Fruit fly (Drosophila melanogaster): ENCODE data around the gene CG31111.
A peak's percentile ranks its signal among the peaks of the same experiment; 100 is the strongest.

Gene CG31111

dm6 chr3R:25027281-25028219 lies 28.4 kb downstream of the CG31111 start (continued):
- TF ChIP-seq Atf-2 (GFP tag; optimal IDR thresholded peaks at IDR 0.05) = no peak
- TF ChIP-seq CG4360 (GFP tag; IDR thresholded peaks at IDR 0.05) = no peak
- TF ChIP-seq ase (GFP tag; IDR thresholded peaks at IDR 0.05) = no peak
- no peak for TF ChIP-seq CG9932 (GFP tag; IDR thresholded peaks at IDR 0.05)
- no peak for TF ChIP-seq Fer2 (tag; optimal IDR thresholded peaks at IDR 0.05)
- no peak for TF ChIP-seq tio (GFP tag; optimal IDR thresholded peaks at IDR 0.05)
- TF ChIP-seq CG18262 (tag; optimal IDR thresholded peaks at IDR 0.05) = no peak
- no peak for TF ChIP-seq jigr1 (GFP tag; IDR thresholded peaks at IDR 0.05)
- TF ChIP-seq NC2β (GFP tag; optimal IDR thresholded peaks at IDR 0.05) = no peak
- peak; percentile 52; the same call in 2 of the 3 replicates for TF ChIP-seq dysf (GFP tag; IDR thresholded peaks at IDR 0.05)
- no peak for TF ChIP-seq CG31388 (GFP tag; optimal IDR thresholded peaks at IDR 0.05)
- no peak for TF ChIP-seq cad (GFP tag; optimal IDR thresholded peaks at IDR 0.05)
- TF ChIP-seq CG14014 (GFP tag; IDR thresholded peaks at IDR 0.05) = no peak; the same call in 1 of the 2 replicates
- TF ChIP-seq CG17359 (tag; optimal IDR thresholded peaks at IDR 0.05) = no peak
- TF ChIP-seq CG14710 (tag; optimal IDR thresholded peaks at IDR 0.05) = no peak
- peak in 1 of 2 experiments; percentile 8 for TF ChIP-seq Pdp1 (GFP tag; optimal IDR thresholded peaks at IDR 0.05)
- TF ChIP-seq CG10979 (tag; optimal IDR thresholded peaks at IDR 0.05) = no peak
- no peak for TF ChIP-seq pita (GFP tag; optimal IDR thresholded peaks at IDR 0.05)
- no peak for TF ChIP-seq Dref (GFP tag; IDR thresholded peaks at IDR 0.05)
- no peak for TF ChIP-seq ab (GFP tag; optimal IDR thresholded peaks at IDR 0.05)
- TF ChIP-seq CG15011 (GFP tag; optimal IDR thresholded peaks at IDR 0.05) = no peak
- TF ChIP-seq ems (GFP tag; optimal IDR thresholded peaks at IDR 0.05) = no peak
- TF ChIP-seq Ets65A (GFP tag) = peak; percentile 90
- TF ChIP-seq tap (tag; optimal IDR thresholded peaks at IDR 0.05) = no peak
- peak; percentile 24 for TF ChIP-seq CG12104 (GFP tag; optimal IDR thresholded peaks at IDR 0.05)
- peak; percentile 28 for TF ChIP-seq lbe (GFP tag; optimal IDR thresholded peaks at IDR 0.05)
- TF ChIP-seq prd (optimal IDR thresholded peaks at IDR 0.05) = no peak
- no peak for TF ChIP-seq prd (GFP tag; IDR thresholded peaks at IDR 0.05)
- TF ChIP-seq Nf-YB (GFP tag; optimal IDR thresholded peaks at IDR 0.05) = peak; percentile 26
- TF ChIP-seq fru (optimal IDR thresholded peaks at IDR 0.05) = no peak
- no peak for TF ChIP-seq shn (GFP tag; optimal IDR thresholded peaks at IDR 0.05)
- TF ChIP-seq crp (GFP tag; optimal IDR thresholded peaks at IDR 0.05) = no peak
- TF ChIP-seq Drgx (GFP tag; IDR thresholded peaks at IDR 0.05) = no peak; the same call in 1 of the 2 replicates
- TF ChIP-seq rib (GFP tag; IDR thresholded peaks at IDR 0.05) = no peak
- TF ChIP-seq sna (GFP tag; IDR thresholded peaks at IDR 0.05; ENCODE audit: partially characterized antibody) = no peak
- TF ChIP-seq ash1 (GFP tag; optimal IDR thresholded peaks at IDR 0.05) = no peak
- peak; percentile 26; the same call in 1 of the 2 replicates for TF ChIP-seq sob (GFP tag; IDR thresholded peaks at IDR 0.05)
- no peak for TF ChIP-seq knrl (GFP tag; IDR thresholded peaks at IDR 0.05; ENCODE audit: partially characterized antibody)
- no peak for TF ChIP-seq Hr39 (optimal IDR thresholded peaks at IDR 0.05)
- no peak for TF ChIP-seq CG15696 (tag; optimal IDR thresholded peaks at IDR 0.05)
- peak; percentile 72 for TF ChIP-seq CG10543 (GFP tag; optimal IDR thresholded peaks at IDR 0.05)
- TF ChIP-seq gsb (GFP tag; IDR thresholded peaks at IDR 0.05) = no peak
- TF ChIP-seq gem (tag; optimal IDR thresholded peaks at IDR 0.05) = no peak
- TF ChIP-seq CG17385 (GFP tag; optimal IDR thresholded peaks at IDR 0.05) = peak; percentile 57
- no peak for TF ChIP-seq dati (GFP tag; IDR thresholded peaks at IDR 0.05)
- 0 out of 2 replicates have a peak, but pooled peaks have one; percentile 21 for TF ChIP-seq CG9215 (GFP tag; IDR thresholded peaks at IDR 0.05)
- no peak for TF ChIP-seq C15 (GFP tag; IDR thresholded peaks at IDR 0.05)
- TF ChIP-seq CG11398 (GFP tag; optimal IDR thresholded peaks at IDR 0.05) = no peak
- TF ChIP-seq HmgD (GFP tag; optimal IDR thresholded peaks at IDR 0.05) = no peak
- TF ChIP-seq bowl (GFP tag; IDR thresholded peaks at IDR 0.05) = no peak
- peak; percentile 24; the same call in 1 of the 2 replicates for TF ChIP-seq stc (GFP tag; IDR thresholded peaks at IDR 0.05)
